Worm (Caenorhabditis elegans): ENCODE results near the gene R105.1.
A peak's percentile ranks its signal among the peaks of the same experiment; 100 is the strongest.

ce11 chrIV:4585991-4586390 is 47.5 kb upstream of the R105.1 start:
- TF ChIP-seq unc-62 (GFP tag; optimal IDR thresholded peaks at IDR 0.05) = no peak
- TF ChIP-seq nhr-237 (tag; optimal IDR thresholded peaks at IDR 0.05) = no peak
- TF ChIP-seq zag-1 (tag; optimal IDR thresholded peaks at IDR 0.05) = peak; percentile 53
- TF ChIP-seq crh-2 (tag; optimal IDR thresholded peaks at IDR 0.05) = no peak
- TF ChIP-seq nhr-77 (tag; optimal IDR thresholded peaks at IDR 0.05) = no peak
- no peak for TF ChIP-seq lin-39 (tag; optimal IDR thresholded peaks at IDR 0.05)
- TF ChIP-seq elt-1 (tag; optimal IDR thresholded peaks at IDR 0.05) = no peak
- no peak for TF ChIP-seq ztf-11 (tag; optimal IDR thresholded peaks at IDR 0.05)
- TF ChIP-seq nhr-10 (tag; optimal IDR thresholded peaks at IDR 0.05) = no peak

All from whole organism, L2 larva.